Worm (Caenorhabditis elegans) whole organism, L4 larva: ENCODE results near the gene spin-3.

Source experiments
- F10B5.3 ChIP-seq: sonication (generic microtip); optimal IDR thresholded peaks from 2 replicates; lab custom pipeline; 2016; ENCODE audit warnings: mild to moderate bottlenecking, missing genetic modification characterization, missing compliant biosample characterization
- F37D6.2 ChIP-seq: sonication (generic microtip); optimal IDR thresholded peaks from 2 replicates; lab custom pipeline; 2016; ENCODE audit warnings: mild to moderate bottlenecking, missing genetic modification characterization, missing compliant biosample characterization
- R02D3.7 ChIP-seq: fragments of 150-350 bp; sonication (generic microtip); optimal IDR thresholded peaks from 3 replicates; lab custom pipeline; 2014; ENCODE audit warnings: missing biosample characterization, missing genetic modification characterization
- T26A8.4 ChIP-seq: fragments of 200-800 bp; sonication (Bioruptor generic); IDR thresholded peaks from 2 replicates; pipeline ENCODE4 v1.3.6; 2022; ENCODE audit warnings: missing genetic modification characterization, missing compliant biosample characterization
- Y48G9A.11 ChIP-seq: fragments of 200-800 bp; sonication (Bioruptor generic); IDR thresholded peaks from 2 replicates; pipeline ENCODE4 v1.3.6; 2022; ENCODE audit warnings: missing genetic modification reagents, missing genetic modification characterization, missing compliant biosample characterization
- ZK546.5 ChIP-seq, 2 experiments: sonication (generic microtip); optimal IDR thresholded peaks; 2 replicates each; lab custom pipeline; 2017; ENCODE audit warnings: missing biosample characterization in 2 of 2, missing genetic modification characterization in 2 of 2
- aha-1 ChIP-seq: fragments of 150-350 bp; peaks from one replicate; lab custom pipeline; 2014; ENCODE audit warnings: missing biosample characterization, missing genetic modification characterization
- ceh-28 ChIP-seq: fragments of 150-350 bp; optimal IDR thresholded peaks from 2 replicates; lab custom pipeline; 2014; ENCODE audit warnings: missing biosample characterization, missing genetic modification reagents, missing genetic modification characterization
- ceh-32 ChIP-seq: sonication (generic microtip); optimal IDR thresholded peaks from 2 replicates; lab custom pipeline; 2016; ENCODE audit warnings: mild to moderate bottlenecking, missing genetic modification characterization, missing compliant biosample characterization; ENCODE audit not compliant: poor library complexity
- ceh-62 ChIP-seq: sonication (generic microtip); optimal IDR thresholded peaks from 2 replicates; lab custom pipeline; 2017; ENCODE audit warnings: missing biosample characterization, missing genetic modification characterization
- ceh-82 ChIP-seq: sonication (generic microtip); optimal IDR thresholded peaks from 2 replicates; lab custom pipeline; 2017; ENCODE audit warnings: missing biosample characterization, missing genetic modification characterization
- ces-1 ChIP-seq: fragments of 150-350 bp; sonication (generic microtip); optimal IDR thresholded peaks from 4 replicates; lab custom pipeline; 2014; ENCODE audit warnings: missing biosample characterization, missing genetic modification reagents, missing genetic modification characterization
- daf-12 ChIP-seq: fragments of 150-350 bp; optimal IDR thresholded peaks from 2 replicates; lab custom pipeline; 2014; ENCODE audit warnings: missing biosample characterization, missing genetic modification reagents, missing genetic modification characterization
- daf-16 ChIP-seq, 3 experiments: sonication (generic microtip); optimal IDR thresholded peaks; 2 replicates each; lab custom pipeline; 2016 to 2017; ENCODE audit warnings: missing genetic modification characterization in 3 of 3, missing genetic modification reagents in 3 of 3, mild to moderate bottlenecking in 2 of 3, missing compliant biosample characterization in 2 of 3, missing biosample characterization in 1 of 3, moderate library complexity in 1 of 3
- daf-19 ChIP-seq: fragments of 200-800 bp; sonication (Bioruptor generic); conservative IDR thresholded peaks from 2 replicates; pipeline ENCODE4 v1.3.6; 2022; ENCODE audit warnings: missing genetic modification characterization, missing compliant biosample characterization
- dmd-6 ChIP-seq: fragments of 200-800 bp; sonication (Bioruptor generic); IDR thresholded peaks from 2 replicates; pipeline ENCODE4 v1.3.6; 2022; ENCODE audit warnings: missing genetic modification reagents, missing genetic modification characterization, missing compliant biosample characterization
- dmd-9 ChIP-seq: fragments of 200-800 bp; sonication (Bioruptor generic); IDR thresholded peaks from 2 replicates; pipeline ENCODE4 v1.3.6; 2022; ENCODE audit warnings: missing genetic modification reagents, missing genetic modification characterization, missing compliant biosample characterization
- dpl-1 ChIP-seq: fragments of 150-350 bp; optimal IDR thresholded peaks from 2 replicates; lab custom pipeline; 2014; ENCODE audit warnings: missing biosample characterization, missing genetic modification reagents, missing genetic modification characterization
- dve-1 ChIP-seq: sonication (generic microtip); optimal IDR thresholded peaks from 2 replicates; lab custom pipeline; 2017; ENCODE audit warnings: antibody characterized with exemption, mild to moderate bottlenecking, missing genetic modification characterization, missing compliant biosample characterization; ENCODE audit not compliant: insufficient read depth
- egl-27 ChIP-seq: sonication (generic microtip); optimal IDR thresholded peaks from 3 replicates; lab custom pipeline; 2017; ENCODE audit warnings: missing biosample characterization, missing genetic modification reagents, missing genetic modification characterization
- egl-43 ChIP-seq: fragments of 200-800 bp; sonication (Bioruptor generic); IDR thresholded peaks from 2 replicates; pipeline ENCODE4 v1.3.6; 2022; ENCODE audit warnings: missing genetic modification reagents, missing genetic modification characterization, missing compliant biosample characterization
- fkh-10 ChIP-seq: fragments of 150-350 bp; optimal IDR thresholded peaks from 2 replicates; lab custom pipeline; 2014; ENCODE audit warnings: missing biosample characterization, missing genetic modification reagents, missing genetic modification characterization
- hlh-11 ChIP-seq: fragments of 200-800 bp; sonication (Bioruptor generic); optimal IDR thresholded peaks from 2 replicates; lab custom pipeline; 2018; ENCODE audit warnings: mild to moderate bottlenecking, missing genetic modification characterization, missing compliant biosample characterization
- jun-1 ChIP-seq: fragments of 150-350 bp; optimal IDR thresholded peaks from 2 replicates; lab custom pipeline; 2014; ENCODE audit warnings: missing biosample characterization, missing genetic modification reagents, missing genetic modification characterization
- lim-7 ChIP-seq: fragments of 200-800 bp; sonication (Bioruptor generic); IDR thresholded peaks from 2 replicates; pipeline ENCODE4 v1.3.6; 2022; ENCODE audit warnings: missing genetic modification characterization, missing compliant biosample characterization
- lin-1 ChIP-seq: fragments of 200-800 bp; sonication (Bioruptor generic); IDR thresholded peaks from 2 replicates; pipeline ENCODE4 v1.3.6; 2022; ENCODE audit warnings: missing genetic modification reagents, missing genetic modification characterization, missing compliant biosample characterization
- lin-15B ChIP-seq: fragments of 150-350 bp; sonication (generic microtip); optimal IDR thresholded peaks from 3 replicates; lab custom pipeline; 2014; ENCODE audit warnings: missing biosample characterization, missing genetic modification characterization
- lsy-2 ChIP-seq, 2 experiments: fragments of 150-350 bp in 1 of 2; sonication (generic microtip) in 1 of 2; optimal IDR thresholded peaks; 2 replicates each; lab custom pipeline; 2014 to 2017; ENCODE audit warnings: missing biosample characterization in 2 of 2, missing genetic modification characterization in 2 of 2
- madf-5 ChIP-seq, 2 experiments: fragments of 200-800 bp; sonication (Bioruptor generic); IDR thresholded peaks; 2 replicates each; pipeline ENCODE4 v1.3.6; 2022; ENCODE audit warnings: missing compliant biosample characterization in 2 of 2, missing genetic modification characterization in 2 of 2
- madf-9 ChIP-seq: fragments of 200-800 bp; sonication (Bioruptor generic); conservative IDR thresholded peaks from 2 replicates; pipeline ENCODE4 v1.3.6; 2022; ENCODE audit warnings: missing genetic modification reagents, missing genetic modification characterization, missing compliant biosample characterization
- mdt-29 ChIP-seq: fragments of 200-800 bp; sonication (Bioruptor generic); IDR thresholded peaks from 2 replicates; pipeline ENCODE4 v1.3.6; 2022; ENCODE audit warnings: missing genetic modification reagents, missing genetic modification characterization, missing compliant biosample characterization
- mes-2 ChIP-seq: sonication (generic microtip); optimal IDR thresholded peaks from 2 replicates; lab custom pipeline; 2016; ENCODE audit warnings: missing genotype, mild to moderate bottlenecking, missing genetic modification characterization, missing compliant biosample characterization; ENCODE audit not compliant: poor library complexity, severe bottlenecking
- mxl-2 ChIP-seq: fragments of 200-800 bp; sonication (Bioruptor generic); conservative IDR thresholded peaks from 2 replicates; pipeline ENCODE4 v1.3.6; 2022; ENCODE audit warnings: missing genetic modification reagents, missing genetic modification characterization, missing compliant biosample characterization
- mxl-3 ChIP-seq: fragments of 200-800 bp; sonication (Bioruptor generic); optimal IDR thresholded peaks from 2 replicates; lab custom pipeline; 2018; ENCODE audit warnings: mild to moderate bottlenecking, missing genetic modification characterization, missing compliant biosample characterization
- nhr-111 ChIP-seq: fragments of 200-800 bp; sonication (Bioruptor generic); optimal IDR thresholded peaks from 2 replicates; lab custom pipeline; 2018; ENCODE audit warnings: mild to moderate bottlenecking, missing genetic modification characterization, missing compliant biosample characterization
- nhr-25 ChIP-seq: sonication (generic microtip); optimal IDR thresholded peaks from 2 replicates; lab custom pipeline; 2017; ENCODE audit warnings: missing genetic modification characterization, mild to moderate bottlenecking, missing compliant biosample characterization, antibody characterized with exemption, moderate library complexity, borderline replicate concordance; ENCODE audit not compliant: insufficient read depth
- nhr-41 ChIP-seq: fragments of 200-800 bp; sonication (Bioruptor generic); IDR thresholded peaks from 2 replicates; pipeline ENCODE4 v1.3.6; 2022; ENCODE audit warnings: missing genetic modification reagents, missing genetic modification characterization, missing compliant biosample characterization
- nhr-76 ChIP-seq: fragments of 150-350 bp; optimal IDR thresholded peaks from 2 replicates; lab custom pipeline; 2014; ENCODE audit warnings: missing biosample characterization, missing genetic modification characterization
- php-3 ChIP-seq: fragments of 200-800 bp; sonication (Bioruptor generic); IDR thresholded peaks from 2 replicates; pipeline ENCODE4 v1.3.6; 2022; ENCODE audit warnings: missing genetic modification reagents, missing genetic modification characterization, missing compliant biosample characterization
- pqm-1 ChIP-seq: sonication (generic microtip); optimal IDR thresholded peaks from 2 replicates; lab custom pipeline; 2017; ENCODE audit warnings: missing biosample characterization, missing genetic modification characterization
- rbr-2 ChIP-seq: sonication (generic microtip); optimal IDR thresholded peaks from 2 replicates; lab custom pipeline; 2016; ENCODE audit warnings: missing genotype, missing genetic modification characterization, missing compliant biosample characterization
- saeg-2 ChIP-seq: fragments of 200-800 bp; sonication (Bioruptor generic); IDR thresholded peaks from 2 replicates; pipeline ENCODE4 v1.3.6; 2022; ENCODE audit warnings: missing genetic modification reagents, missing genetic modification characterization, missing compliant biosample characterization
- sdz-12 ChIP-seq: fragments of 200-800 bp; sonication (Bioruptor generic); optimal IDR thresholded peaks from 2 replicates; lab custom pipeline; 2018; ENCODE audit warnings: mild to moderate bottlenecking, missing genetic modification characterization, missing compliant biosample characterization
- set-16 ChIP-seq: fragments of 200-800 bp; sonication (Bioruptor generic); IDR thresholded peaks from 2 replicates; pipeline ENCODE4 v1.3.6; 2022; ENCODE audit warnings: missing genetic modification reagents, missing genetic modification characterization, missing compliant biosample characterization
- snpc-1.2 ChIP-seq: fragments of 200-800 bp; sonication (Bioruptor generic); IDR thresholded peaks from 2 replicates; pipeline ENCODE4 v1.3.6; 2022; ENCODE audit warnings: missing genetic modification reagents, missing genetic modification characterization, missing compliant biosample characterization
- spr-1 ChIP-seq: sonication (generic microtip); optimal IDR thresholded peaks from 2 replicates; lab custom pipeline; 2016; ENCODE audit warnings: mild to moderate bottlenecking, missing genetic modification characterization, missing compliant biosample characterization
- unc-39 ChIP-seq: sonication (generic microtip); optimal IDR thresholded peaks from 2 replicates; lab custom pipeline; 2017; ENCODE audit warnings: missing biosample characterization, missing genetic modification characterization
- vab-7 ChIP-seq: fragments of 200-800 bp; sonication (Bioruptor generic); IDR thresholded peaks from 2 replicates; pipeline ENCODE4 v1.3.6; 2022; ENCODE audit warnings: missing genetic modification reagents, missing genetic modification characterization, missing compliant biosample characterization
- zag-1 ChIP-seq: fragments of 150-350 bp; optimal IDR thresholded peaks from 2 replicates; lab custom pipeline; 2014; ENCODE audit warnings: missing biosample characterization, missing genetic modification characterization
- zfp-3 ChIP-seq: fragments of 200-800 bp; sonication (Bioruptor generic); conservative IDR thresholded peaks from 2 replicates; pipeline ENCODE4 v1.3.6; 2022; ENCODE audit warnings: missing genetic modification reagents, missing genetic modification characterization, missing compliant biosample characterization
- ztf-11 ChIP-seq: fragments of 150-350 bp; optimal IDR thresholded peaks from 2 replicates; lab custom pipeline; 2014; ENCODE audit warnings: missing biosample characterization, missing genetic modification characterization

Gene spin-3

DNA sequence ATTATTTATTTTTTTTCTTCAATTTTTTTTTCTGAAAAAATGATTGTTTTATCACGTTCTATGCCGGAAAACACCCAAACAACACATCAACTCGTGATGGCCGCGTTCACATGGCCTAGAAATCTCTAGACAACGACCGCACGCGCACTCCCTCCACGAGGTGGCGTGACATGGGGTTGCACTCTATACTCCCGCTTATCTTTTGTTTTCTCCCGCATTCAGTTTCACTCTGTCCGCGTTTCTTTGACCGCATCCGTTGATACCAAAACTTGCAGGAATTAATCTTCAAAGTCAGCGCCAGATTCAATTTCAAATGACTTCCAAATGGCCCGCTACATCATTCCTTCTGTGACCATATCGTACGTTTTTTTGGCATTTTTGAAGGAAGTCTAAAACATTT, 25.1 kb upstream of the spin-3 start, which contains the start of gene F17H10.1 (continued):
- TF ChIP-seq daf-16 (GFP tag; optimal IDR thresholded peaks at IDR 0.05; lab: Kevin White, UChicago) (peak; percentile 62 to 84), daf-16 (tag; optimal IDR thresholded peaks at IDR 0.05; lab: Kevin White, UChicago) (peak; percentile 92), madf-9 (peak; percentile 65; the same call in 1 of the 2 replicates), ceh-28 (no peak), F37D6.2 (tag; lab: Kevin White, UChicago) (no peak), fkh-10 (GFP tag; lab: Kevin White, UChicago) (no peak), ceh-82 (tag; lab: Kevin White, UChicago) (no peak), php-3 (GFP tag; lab: Robert Waterston, UW) (peak; percentile 82), dpl-1 (GFP tag; lab: Kevin White, UChicago) (peak; percentile 40), aha-1 (tag; lab: Kevin White, UChicago) (peak; percentile 98), hlh-11 (tag; lab: Kevin White, UChicago) (peak; percentile 97), ztf-11 (tag; lab: Kevin White, UChicago) (no peak), jun-1 (no peak), daf-12 (tag; lab: Kevin White, UChicago) (no peak), nhr-111 (no peak), R02D3.7 (no peak), pqm-1 (tag; lab: Kevin White, UChicago) (peak; percentile 20), nhr-76 (tag; lab: Kevin White, UChicago) (no peak), unc-39 (tag; lab: Kevin White, UChicago) (no peak), spr-1 (tag; lab: Kevin White, UChicago) (peak; percentile 48), Y48G9A.11 (no peak), mxl-3 (GFP tag; lab: Kevin White, UChicago) (peak; percentile 96), lsy-2 (tag; optimal IDR thresholded peaks at IDR 0.05; lab: Kevin White, UChicago) (peak in 1 of 2 experiments; percentile 57), daf-19 (no peak), zfp-3 (GFP tag; lab: Robert Waterston, UW) (peak; percentile 91), F10B5.3 (no peak), ZK546.5 (tag; optimal IDR thresholded peaks at IDR 0.05; lab: Kevin White, UChicago) (no peak), mdt-29 (GFP tag; lab: Robert Waterston, UW) (peak; percentile 99), set-16 (GFP tag; lab: Robert Waterston, UW) (peak; percentile 62; the same call in 1 of the 2 replicates), egl-43 (GFP tag; lab: Robert Waterston, UW) (no peak), vab-7 (no peak), mxl-2 (GFP tag; lab: Robert Waterston, UW) (peak; percentile 68), ces-1 (GFP tag; lab: Kevin White, UChicago) (no peak), lin-1 (peak; percentile 90), nhr-41 (peak; percentile 82), saeg-2 (peak; percentile 50; the same call in 1 of the 2 replicates), ceh-62 (no peak), dmd-6 (GFP tag; lab: Robert Waterston, UW) (peak; percentile 97), madf-5 (GFP tag; IDR thresholded peaks at IDR 0.05; lab: Robert Waterston, UW) (peak in 1 of 2 experiments; percentile 70; a peak in 1 of 4 replicates), ceh-32 (tag; lab: Kevin White, UChicago) (no peak), lim-7 (no peak), sdz-12 (GFP tag; lab: Kevin White, UChicago) (no peak), egl-27 (no peak), nhr-25 (tag; lab: Kevin White, UChicago) (peak; percentile 52), zag-1 (tag; lab: Kevin White, UChicago) (no peak), dmd-9 (peak; percentile 85), lin-15B (tag; lab: Kevin White, UChicago) (no peak), T26A8.4 (peak; percentile 73), snpc-1.2 (GFP tag; lab: Robert Waterston, UW) (no peak), dve-1 (tag; lab: Kevin White, UChicago) (peak; percentile 97), mes-2 (peak; percentile 91), rbr-2 (peak; percentile 52)
